Fruit fly (Drosophila melanogaster) whole organism, pupa: Measurements from ENCODE around the gene RIOK2.

Experiments used
- CG10348 ChIP-seq: fragments of 200-800 bp; sonication (Bioruptor generic); IDR thresholded peaks from 2 replicates; pipeline ENCODE4 v1.3.6; 2022; ENCODE audit warnings: missing biosample characterization, missing genetic modification characterization
- CG12605 ChIP-seq: fragments of 200-800 bp; sonication (Bioruptor generic); IDR thresholded peaks from 2 replicates; pipeline ENCODE4 v1.3.6; 2022; ENCODE audit warnings: missing biosample characterization, missing genetic modification characterization
- CG13204 ChIP-seq: fragments of 200-800 bp; sonication (Bioruptor generic); optimal IDR thresholded peaks from 2 replicates; lab custom pipeline; 2018; ENCODE audit warnings: missing biosample characterization, mild to moderate bottlenecking, missing genetic modification characterization, moderate library complexity
- CG14655 ChIP-seq: fragments of 200-800 bp; sonication (Bioruptor generic); optimal IDR thresholded peaks from 3 replicates; lab custom pipeline; 2017; ENCODE audit warnings: mild to moderate bottlenecking, missing biosample characterization, missing genetic modification reagents, missing genetic modification characterization
- CG15710 ChIP-seq: fragments of 200-800 bp; sonication (Bioruptor generic); optimal IDR thresholded peaks from 2 replicates; lab custom pipeline; 2018; ENCODE audit warnings: missing biosample characterization, mild to moderate bottlenecking, missing genetic modification characterization, moderate library complexity
- CG17806 ChIP-seq: fragments of 200-800 bp; sonication (Bioruptor generic); optimal IDR thresholded peaks from 2 replicates; lab custom pipeline; 2018; ENCODE audit warnings: missing biosample characterization, mild to moderate bottlenecking, missing genetic modification characterization, moderate library complexity
- CG32121 ChIP-seq: fragments of 200-800 bp; sonication (Bioruptor generic); IDR thresholded peaks from 2 replicates; pipeline ENCODE4 v1.3.6; 2022; ENCODE audit warnings: missing biosample characterization, missing genetic modification characterization
- CG34367 ChIP-seq: fragments of 200-800 bp; sonication (Bioruptor generic); optimal IDR thresholded peaks from 2 replicates; lab custom pipeline; 2018; ENCODE audit warnings: missing biosample characterization, mild to moderate bottlenecking, missing genetic modification characterization
- CG4496 ChIP-seq: fragments of 200-800 bp; sonication (Bioruptor generic); IDR thresholded peaks from 3 replicates; pipeline ENCODE4 v1.3.6; 2022; ENCODE audit warnings: missing biosample characterization, missing genetic modification characterization
- CG8159 ChIP-seq: fragments of 200-800 bp; sonication (Bioruptor generic); optimal IDR thresholded peaks from 3 replicates; lab custom pipeline; 2018; ENCODE audit warnings: missing biosample characterization, mild to moderate bottlenecking, missing genetic modification characterization, moderate library complexity
- CG8301 ChIP-seq: fragments of 200-800 bp; sonication (Bioruptor generic); optimal IDR thresholded peaks from 2 replicates; lab custom pipeline; 2018; ENCODE audit warnings: missing biosample characterization, mild to moderate bottlenecking, missing genetic modification characterization
- CG9948 ChIP-seq: fragments of 200-800 bp; sonication (Bioruptor generic); optimal IDR thresholded peaks from 2 replicates; lab custom pipeline; 2018; ENCODE audit warnings: missing biosample characterization, mild to moderate bottlenecking, missing genetic modification characterization, moderate library complexity
- D1 ChIP-seq: fragments of 200-800 bp; sonication (Bioruptor generic); optimal IDR thresholded peaks from 2 replicates; lab custom pipeline; 2018; ENCODE audit warnings: missing biosample characterization, mild to moderate bottlenecking, missing genetic modification characterization, moderate library complexity
- EcR ChIP-seq: fragments of 200-800 bp; sonication (Bioruptor generic); optimal IDR thresholded peaks from 3 replicates; lab custom pipeline; 2019; ENCODE audit warnings: missing biosample characterization, missing genetic modification characterization, mild to moderate bottlenecking, moderate library complexity, missing genetic modification reagents
- Ets98B ChIP-seq: fragments of 200-800 bp; sonication (Bioruptor generic); IDR thresholded peaks from 2 replicates; pipeline ENCODE4 v1.3.6; 2022; ENCODE audit warnings: missing biosample characterization, missing genetic modification characterization
- Pif1A ChIP-seq: fragments of 200-800 bp; sonication (Bioruptor generic); optimal IDR thresholded peaks from 3 replicates; lab custom pipeline; 2016; ENCODE audit warnings: missing biosample characterization, missing genetic modification characterization
- Pif1B ChIP-seq: fragments of 200-800 bp; sonication (Bioruptor generic); optimal IDR thresholded peaks from 3 replicates; lab custom pipeline; 2016; ENCODE audit warnings: missing biosample characterization, missing genetic modification characterization
- Snoo ChIP-seq: fragments of 200-800 bp; sonication (Bioruptor generic); optimal IDR thresholded peaks from 3 replicates; lab custom pipeline; 2017; ENCODE audit warnings: missing biosample characterization, mild to moderate bottlenecking, missing genetic modification characterization, inconsistent platforms
- fd96Ca ChIP-seq: fragments of 200-800 bp; sonication (Bioruptor generic); IDR thresholded peaks from 3 replicates; pipeline ENCODE4 v1.3.6; 2022; ENCODE audit warnings: missing biosample characterization, missing genetic modification characterization
- gl ChIP-seq: fragments of 200-800 bp; sonication (Bioruptor generic); optimal IDR thresholded peaks from 2 replicates; lab custom pipeline; 2018; ENCODE audit warnings: missing biosample characterization, mild to moderate bottlenecking, missing genetic modification characterization
- rn ChIP-seq: fragments of 200-800 bp; sonication (Bioruptor generic); IDR thresholded peaks from 2 replicates; pipeline ENCODE4 v1.3.6; 2022; ENCODE audit warnings: missing biosample characterization, missing genetic modification characterization

The RIOK2 gene

dm6 chr3R:25260670-25261069 lies 5.0 kb upstream of the RIOK2 start:
- no peak for TF ChIP-seq Pif1B
- TF ChIP-seq CG4496 (GFP tag; lab: Robert Waterston, UW) = no peak
- TF ChIP-seq fd96Ca (GFP tag; lab: Robert Waterston, UW) = no peak
- no peak for TF ChIP-seq CG34367 (tag; lab: Kevin White, UChicago)
- TF ChIP-seq D1 (tag; lab: Kevin White, UChicago) = no peak
- TF ChIP-seq CG12605 (GFP tag; lab: Robert Waterston, UW) = no peak
- TF ChIP-seq CG13204 (GFP tag; lab: Kevin White, UChicago) = no peak
- no peak for TF ChIP-seq rn (GFP tag; lab: Robert Waterston, UW)
- no peak for TF ChIP-seq Ets98B
- TF ChIP-seq, all 21 proteins: peak for 0

dm6 chr3R:25262322-25262761 lies 3.3 kb upstream of the RIOK2 start, which contains the start of the genes Kdsr and CG11858:
Kdsr (minus strand) TSS chr3R:25262498.
CG11858 (plus strand) TSS chr3R:25262741.
- TF ChIP-seq CG8159 (tag; lab: Kevin White, UChicago) = no peak
- TF ChIP-seq CG17806 (tag; lab: Kevin White, UChicago) = peak; percentile 53
- peak; percentile 49 for TF ChIP-seq CG9948 (tag; lab: Kevin White, UChicago)
- TF ChIP-seq CG34367 (tag; lab: Kevin White, UChicago) = peak; percentile 39
- TF ChIP-seq CG8301 (tag; lab: Kevin White, UChicago) = no peak
- TF ChIP-seq rn (GFP tag; lab: Robert Waterston, UW) = no peak
- TF ChIP-seq gl = no peak
- no peak for TF ChIP-seq D1 (tag; lab: Kevin White, UChicago)
- no peak for TF ChIP-seq Pif1B
- peak; percentile 64; the same call in 2 of the 3 replicates for TF ChIP-seq fd96Ca (GFP tag; lab: Robert Waterston, UW)
- peak; percentile 82 for TF ChIP-seq CG4496 (GFP tag; lab: Robert Waterston, UW)
- TF ChIP-seq Ets98B = peak; percentile 62
- no peak for TF ChIP-seq CG12605 (GFP tag; lab: Robert Waterston, UW)
- no peak for TF ChIP-seq CG14655 (GFP tag; lab: Kevin White, UChicago)
- peak; percentile 75 for TF ChIP-seq CG32121 (GFP tag; lab: Robert Waterston, UW)
- peak; percentile 34 for TF ChIP-seq Snoo
- no peak for TF ChIP-seq CG13204 (GFP tag; lab: Kevin White, UChicago)
- TF ChIP-seq CG10348 = peak; percentile 46; the same call in 1 of the 2 replicates
- peak; percentile 48 for TF ChIP-seq CG15710 (tag; lab: Kevin White, UChicago)
- peak; percentile 81 for TF ChIP-seq EcR
- TF ChIP-seq Pif1A (GFP tag; lab: Kevin White, UChicago) = no peak

dm6 chr3R:25266751-25267150 lies 1.1 kb downstream of the RIOK2 start:
- TF ChIP-seq D1 (tag; lab: Kevin White, UChicago) = no peak
- TF ChIP-seq CG34367 (tag; lab: Kevin White, UChicago) = no peak
- TF ChIP-seq Ets98B = no peak
- TF ChIP-seq CG4496 (GFP tag; lab: Robert Waterston, UW) = no peak
- TF ChIP-seq CG12605 (GFP tag; lab: Robert Waterston, UW) = no peak
- no peak for TF ChIP-seq CG8159 (tag; lab: Kevin White, UChicago)
- TF ChIP-seq EcR = no peak
- no peak for TF ChIP-seq CG32121 (GFP tag; lab: Robert Waterston, UW)
- no peak for TF ChIP-seq CG13204 (GFP tag; lab: Kevin White, UChicago)
- TF ChIP-seq Snoo = no peak
- no peak for TF ChIP-seq Pif1A (GFP tag; lab: Kevin White, UChicago)
- no peak for TF ChIP-seq CG14655 (GFP tag; lab: Kevin White, UChicago)
- TF ChIP-seq Pif1B = no peak
- TF ChIP-seq CG15710 (tag; lab: Kevin White, UChicago) = no peak
- TF ChIP-seq CG9948 (tag; lab: Kevin White, UChicago) = no peak
- no peak for TF ChIP-seq CG8301 (tag; lab: Kevin White, UChicago)
- no peak for TF ChIP-seq CG10348
- no peak for TF ChIP-seq gl
- TF ChIP-seq CG17806 (tag; lab: Kevin White, UChicago) = no peak
- TF ChIP-seq fd96Ca (GFP tag; lab: Robert Waterston, UW) = no peak
- TF ChIP-seq, all 21 proteins: peak for 0

dm6 chr3R:25269909-25270308 lies 4.3 kb downstream of the RIOK2 start, which contains the start of the genes CG11889 and CG11891:
CG11889 (plus strand) TSS chr3R:25270209.
CG11891 (plus strand) TSS chr3R:25270209.
- TF ChIP-seq Snoo = no peak
- no peak for TF ChIP-seq CG4496 (GFP tag; lab: Robert Waterston, UW)
- TF ChIP-seq CG12605 (GFP tag; lab: Robert Waterston, UW) = no peak
- TF ChIP-seq CG8301 (tag; lab: Kevin White, UChicago) = no peak
- no peak for TF ChIP-seq Pif1A (GFP tag; lab: Kevin White, UChicago)
- no peak for TF ChIP-seq EcR
- TF ChIP-seq fd96Ca (GFP tag; lab: Robert Waterston, UW) = no peak
- no peak for TF ChIP-seq Ets98B
- no peak for TF ChIP-seq gl
- TF ChIP-seq, all 21 proteins: peak for 0

dm6 chr3R:25273537-25273936 lies 7.9 kb downstream of the RIOK2 start, which contains the start of gene CG11878:
CG11878 (plus strand) TSS chr3R:25273837.
- no peak for TF ChIP-seq CG13204 (GFP tag; lab: Kevin White, UChicago)
- TF ChIP-seq D1 (tag; lab: Kevin White, UChicago) = no peak
- TF ChIP-seq CG34367 (tag; lab: Kevin White, UChicago) = no peak
- no peak for TF ChIP-seq Snoo
- no peak for TF ChIP-seq CG9948 (tag; lab: Kevin White, UChicago)
- TF ChIP-seq CG15710 (tag; lab: Kevin White, UChicago) = no peak
- no peak for TF ChIP-seq CG4496 (GFP tag; lab: Robert Waterston, UW)
- TF ChIP-seq Pif1B = no peak
- no peak for TF ChIP-seq CG12605 (GFP tag; lab: Robert Waterston, UW)
- TF ChIP-seq CG8159 (tag; lab: Kevin White, UChicago) = no peak
- no peak for TF ChIP-seq CG32121 (GFP tag; lab: Robert Waterston, UW)
- TF ChIP-seq EcR = no peak
- TF ChIP-seq gl = no peak
- no peak for TF ChIP-seq Pif1A (GFP tag; lab: Kevin White, UChicago)
- TF ChIP-seq CG8301 (tag; lab: Kevin White, UChicago) = no peak
- TF ChIP-seq CG14655 (GFP tag; lab: Kevin White, UChicago) = no peak
- no peak for TF ChIP-seq CG17806 (tag; lab: Kevin White, UChicago)
- TF ChIP-seq rn (GFP tag; lab: Robert Waterston, UW) = no peak
- no peak for TF ChIP-seq CG10348
- no peak for TF ChIP-seq Ets98B
